Worm (Caenorhabditis elegans): ENCODE results near the gene Y46G5A.18.

ce11 chrII:12798814-12799213 is 6.2 kb downstream of the Y46G5A.18 start:
- TF ChIP-seq mec-3 (tag; optimal IDR thresholded peaks at IDR 0.05; ENCODE audit: borderline replicate concordance) = no peak
- no peak for TF ChIP-seq K09A11.1 (tag; optimal IDR thresholded peaks at IDR 0.05; ENCODE audit: insufficient read depth)
- TF ChIP-seq ceh-31 (tag; optimal IDR thresholded peaks at IDR 0.05) = peak; percentile 40
- TF ChIP-seq npax-4 (tag; optimal IDR thresholded peaks at IDR 0.05) = no peak
- TF ChIP-seq fkh-10 (GFP tag; optimal IDR thresholded peaks at IDR 0.05) = no peak
- no peak for TF ChIP-seq ceh-2 (tag; optimal IDR thresholded peaks at IDR 0.05)
- TF ChIP-seq gmeb-2 (tag; optimal IDR thresholded peaks at IDR 0.05) = no peak
- TF ChIP-seq tbx-2 (tag; optimal IDR thresholded peaks at IDR 0.05) = peak; percentile 71
- peak; percentile 77 for TF ChIP-seq hlh-6 (tag; optimal IDR thresholded peaks at IDR 0.05)
- no peak for TF ChIP-seq lin-11 (tag; optimal IDR thresholded peaks at IDR 0.05)
- no peak for TF ChIP-seq K02D7.2 (tag; optimal IDR thresholded peaks at IDR 0.05)
- TF ChIP-seq unc-3 (GFP tag; conservative IDR thresholded peaks at IDR 0.05) = no peak
- TF ChIP-seq unc-3 (tag; optimal IDR thresholded peaks at IDR 0.05) = no peak
- no peak for TF ChIP-seq tbx-7 (tag; optimal IDR thresholded peaks at IDR 0.05)

Measured in whole organism, late embryonic.